Fruit fly (Drosophila melanogaster) whole organism, pupa: ENCODE measurements around the gene CG14837.

Experiments used
- CG10348 ChIP-seq: fragments of 200-800 bp; sonication (Bioruptor generic); IDR thresholded peaks from 2 replicates; pipeline ENCODE4 v1.3.6; 2022; ENCODE audit warnings: missing biosample characterization, missing genetic modification characterization
- CG12605 ChIP-seq: fragments of 200-800 bp; sonication (Bioruptor generic); IDR thresholded peaks from 2 replicates; pipeline ENCODE4 v1.3.6; 2022; ENCODE audit warnings: missing biosample characterization, missing genetic modification characterization
- CG13204 ChIP-seq: fragments of 200-800 bp; sonication (Bioruptor generic); optimal IDR thresholded peaks from 2 replicates; lab custom pipeline; 2018; ENCODE audit warnings: missing biosample characterization, mild to moderate bottlenecking, missing genetic modification characterization, moderate library complexity
- CG14655 ChIP-seq: fragments of 200-800 bp; sonication (Bioruptor generic); optimal IDR thresholded peaks from 3 replicates; lab custom pipeline; 2017; ENCODE audit warnings: mild to moderate bottlenecking, missing biosample characterization, missing genetic modification reagents, missing genetic modification characterization
- CG15710 ChIP-seq: fragments of 200-800 bp; sonication (Bioruptor generic); optimal IDR thresholded peaks from 2 replicates; lab custom pipeline; 2018; ENCODE audit warnings: missing biosample characterization, mild to moderate bottlenecking, missing genetic modification characterization, moderate library complexity
- CG17806 ChIP-seq: fragments of 200-800 bp; sonication (Bioruptor generic); optimal IDR thresholded peaks from 2 replicates; lab custom pipeline; 2018; ENCODE audit warnings: missing biosample characterization, mild to moderate bottlenecking, missing genetic modification characterization, moderate library complexity
- CG32121 ChIP-seq: fragments of 200-800 bp; sonication (Bioruptor generic); IDR thresholded peaks from 2 replicates; pipeline ENCODE4 v1.3.6; 2022; ENCODE audit warnings: missing biosample characterization, missing genetic modification characterization
- CG34367 ChIP-seq: fragments of 200-800 bp; sonication (Bioruptor generic); optimal IDR thresholded peaks from 2 replicates; lab custom pipeline; 2018; ENCODE audit warnings: missing biosample characterization, mild to moderate bottlenecking, missing genetic modification characterization
- CG4496 ChIP-seq: fragments of 200-800 bp; sonication (Bioruptor generic); IDR thresholded peaks from 3 replicates; pipeline ENCODE4 v1.3.6; 2022; ENCODE audit warnings: missing biosample characterization, missing genetic modification characterization
- CG8159 ChIP-seq: fragments of 200-800 bp; sonication (Bioruptor generic); optimal IDR thresholded peaks from 3 replicates; lab custom pipeline; 2018; ENCODE audit warnings: missing biosample characterization, mild to moderate bottlenecking, missing genetic modification characterization, moderate library complexity
- CG8301 ChIP-seq: fragments of 200-800 bp; sonication (Bioruptor generic); optimal IDR thresholded peaks from 2 replicates; lab custom pipeline; 2018; ENCODE audit warnings: missing biosample characterization, mild to moderate bottlenecking, missing genetic modification characterization
- CG9948 ChIP-seq: fragments of 200-800 bp; sonication (Bioruptor generic); optimal IDR thresholded peaks from 2 replicates; lab custom pipeline; 2018; ENCODE audit warnings: missing biosample characterization, mild to moderate bottlenecking, missing genetic modification characterization, moderate library complexity
- EcR ChIP-seq: fragments of 200-800 bp; sonication (Bioruptor generic); optimal IDR thresholded peaks from 3 replicates; lab custom pipeline; 2019; ENCODE audit warnings: missing biosample characterization, missing genetic modification characterization, mild to moderate bottlenecking, moderate library complexity, missing genetic modification reagents
- Ets98B ChIP-seq: fragments of 200-800 bp; sonication (Bioruptor generic); IDR thresholded peaks from 2 replicates; pipeline ENCODE4 v1.3.6; 2022; ENCODE audit warnings: missing biosample characterization, missing genetic modification characterization
- Pif1A ChIP-seq: fragments of 200-800 bp; sonication (Bioruptor generic); optimal IDR thresholded peaks from 3 replicates; lab custom pipeline; 2016; ENCODE audit warnings: missing biosample characterization, missing genetic modification characterization
- Pif1B ChIP-seq: fragments of 200-800 bp; sonication (Bioruptor generic); optimal IDR thresholded peaks from 3 replicates; lab custom pipeline; 2016; ENCODE audit warnings: missing biosample characterization, missing genetic modification characterization
- Snoo ChIP-seq: fragments of 200-800 bp; sonication (Bioruptor generic); optimal IDR thresholded peaks from 3 replicates; lab custom pipeline; 2017; ENCODE audit warnings: missing biosample characterization, mild to moderate bottlenecking, missing genetic modification characterization, inconsistent platforms
- fd96Ca ChIP-seq: fragments of 200-800 bp; sonication (Bioruptor generic); IDR thresholded peaks from 3 replicates; pipeline ENCODE4 v1.3.6; 2022; ENCODE audit warnings: missing biosample characterization, missing genetic modification characterization
- rn ChIP-seq: fragments of 200-800 bp; sonication (Bioruptor generic); IDR thresholded peaks from 2 replicates; pipeline ENCODE4 v1.3.6; 2022; ENCODE audit warnings: missing biosample characterization, missing genetic modification characterization

The CG14837 gene

dm6 chr3L:7527661-7528379 lies 32.0 kb downstream of the CG14837 start:
- TF ChIP-seq CG17806 (tag; lab: Kevin White, UChicago) = no peak

dm6 chr3L:7521847-7522246 lies 38.0 kb downstream of the CG14837 start:
- TF ChIP-seq CG8301 (peak; percentile 1), CG13204 (no peak), CG17806 (tag; lab: Kevin White, UChicago) (peak; percentile 14)

dm6 chr3L:7520619-7521018 lies 39.2 kb downstream of the CG14837 start:
- TF ChIP-seq EcR (GFP tag; lab: Kevin White, UChicago) = peak; percentile 13
- no peak for TF ChIP-seq CG12605 (GFP tag; lab: Robert Waterston, UW)
- no peak for TF ChIP-seq CG34367 (tag; lab: Kevin White, UChicago)

dm6 chr3L:7519219-7519618 lies 40.6 kb downstream of the CG14837 start:
- TF ChIP-seq Pif1A (GFP tag; lab: Kevin White, UChicago) (no peak), rn (GFP tag; lab: Robert Waterston, UW) (no peak), CG17806 (tag; lab: Kevin White, UChicago) (no peak)

- TF ChIP-seq Pif1B (peak; percentile 1), CG17806 (tag; lab: Kevin White, UChicago) (no peak), CG9948 (tag; lab: Kevin White, UChicago) (no peak)
Measured at dm6 chr3L:7518351-7519102, 41.3 kb downstream of the CG14837 start, which contains the start of gene ltl. Gene ltl, plus strand, starts transcription at chr3L:7518997.

- TF ChIP-seq CG13204 = peak; percentile 26
- peak; percentile 56 for TF ChIP-seq CG8159 (tag; lab: Kevin White, UChicago)
- peak; percentile 13; the same call in 1 of the 3 replicates for TF ChIP-seq fd96Ca (GFP tag; lab: Robert Waterston, UW)
- TF ChIP-seq CG10348 (GFP tag; lab: Robert Waterston, UW) = no peak
- TF ChIP-seq CG4496 (GFP tag; lab: Robert Waterston, UW) = 0 out of 3 replicates have a peak, but pooled peaks have one; percentile 26
- TF ChIP-seq Pif1B = no peak
- peak; percentile 38 for TF ChIP-seq CG15710 (tag; lab: Kevin White, UChicago)
- TF ChIP-seq EcR (GFP tag; lab: Kevin White, UChicago) = peak; percentile 56
- TF ChIP-seq, all 21 proteins: peak for 6
Measured at dm6 chr3L:7510414-7511384, 49.1 kb downstream of the CG14837 start, which contains the start of gene CG7546. Gene CG7546, plus strand, starts transcription at chr3L:7510986.

- no peak for TF ChIP-seq CG13204
- no peak for TF ChIP-seq CG8301
- TF ChIP-seq CG14655 (GFP tag; lab: Kevin White, UChicago) = no peak
- no peak for TF ChIP-seq CG12605 (GFP tag; lab: Robert Waterston, UW)
- TF ChIP-seq CG8159 (tag; lab: Kevin White, UChicago) = no peak
- no peak for TF ChIP-seq CG32121 (GFP tag; lab: Robert Waterston, UW)
- TF ChIP-seq fd96Ca (GFP tag; lab: Robert Waterston, UW) = no peak
- TF ChIP-seq Ets98B (GFP tag; lab: Robert Waterston, UW) = no peak
- TF ChIP-seq CG10348 (GFP tag; lab: Robert Waterston, UW) = no peak
- TF ChIP-seq rn (GFP tag; lab: Robert Waterston, UW) = no peak
- no peak for TF ChIP-seq CG17806 (tag; lab: Kevin White, UChicago)
- TF ChIP-seq Snoo = no peak
Measured at dm6 chr3L:7506117-7506516, 53.7 kb downstream of the CG14837 start, which contains the start of gene CG7548. Gene CG7548, minus strand, starts transcription at chr3L:7506217.
